Worm (Caenorhabditis elegans) whole organism, young adult: ENCODE measurements around the gene pgp-8.

Source experiments
- B0019.2 ChIP-seq: fragments of 200-800 bp; sonication (Bioruptor generic); conservative IDR thresholded peaks from 2 replicates; pipeline ENCODE4 v1.3.6; 2022; ENCODE audit warnings: missing genetic modification reagents, missing genetic modification characterization, missing compliant biosample characterization
- F10E7.11 ChIP-seq: sonication (generic microtip); optimal IDR thresholded peaks from 2 replicates; lab custom pipeline; 2017; ENCODE audit warnings: mild to moderate bottlenecking, missing genetic modification characterization, moderate library complexity, missing compliant biosample characterization
- ama-1 ChIP-seq, 3 experiments: fragments of 150-350 bp in 1 of 3; sonication (generic microtip) in 2 of 3; optimal IDR thresholded peaks; 2 replicates each; lab custom pipeline; 2014 to 2018; ENCODE audit warnings: missing biosample characterization in 2 of 3, missing genetic modification characterization in 2 of 3, missing genetic modification reagents in 2 of 3

DNA sequence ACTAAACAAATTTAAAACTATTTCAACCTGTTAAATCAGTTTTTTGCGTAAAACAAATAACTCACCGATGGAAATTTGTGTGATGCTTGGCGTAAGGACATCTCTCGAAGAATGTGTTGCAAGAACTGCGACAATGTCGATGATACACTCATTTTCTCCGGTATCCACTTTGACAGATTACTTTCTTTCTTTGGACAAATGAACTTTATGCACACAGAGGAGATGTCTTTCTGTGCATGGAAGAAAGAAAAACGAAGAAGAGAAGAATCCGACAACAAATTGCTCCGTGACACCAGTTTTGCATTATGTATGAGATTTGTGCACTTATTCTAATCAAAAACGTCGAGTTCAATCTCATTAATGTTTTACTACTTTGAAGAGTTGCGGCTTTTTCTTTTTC, 25.7 kb downstream of the pgp-8 start, which contains the start of gene plc-1:
- TF ChIP-seq ama-1 (optimal IDR thresholded peaks at IDR 0.05; lab: Kevin White, UChicago) = no peak
- no peak for TF ChIP-seq ama-1 (GFP tag; optimal IDR thresholded peaks at IDR 0.05; lab: Kevin White, UChicago)
- no peak for TF ChIP-seq B0019.2 (GFP tag; lab: Robert Waterston, UW)
- TF ChIP-seq F10E7.11 = no peak
